Worm (Caenorhabditis elegans) whole organism, mixed stage, embryonic: ENCODE measurements around the gene brf-1.

Experiments used
- ces-1 ChIP-seq: fragments of 150-350 bp; optimal IDR thresholded peaks from 2 replicates; lab custom pipeline; 2014; ENCODE audit warnings: missing biosample characterization, missing genetic modification reagents, missing genetic modification characterization
- pha-4 ChIP-seq: fragments of 150-350 bp; optimal IDR thresholded peaks from 2 replicates; lab custom pipeline; 2018; ENCODE audit warnings: missing biosample characterization, missing genetic modification reagents, missing genetic modification characterization
- snpc-4 ChIP-seq: fragments of 150-350 bp; optimal IDR thresholded peaks from 2 replicates; lab custom pipeline; 2014; ENCODE audit warnings: missing biosample characterization, missing genetic modification characterization
- unc-120 ChIP-seq: sonication (generic microtip); optimal IDR thresholded peaks from 2 replicates; lab custom pipeline; 2017; ENCODE audit warnings: missing genetic modification characterization, missing compliant biosample characterization; ENCODE audit not compliant: poor library complexity, severe bottlenecking
- unc-62 ChIP-seq: fragments of 150-350 bp; optimal IDR thresholded peaks from 2 replicates; lab custom pipeline; 2014; ENCODE audit warnings: missing biosample characterization, missing genetic modification reagents, missing genetic modification characterization

ce11 chrII:7273517-7273916 is 32.1 kb upstream of the brf-1 start:
- no peak for TF ChIP-seq snpc-4
- no peak for TF ChIP-seq unc-120 (tag; lab: Kevin White, UChicago)
- no peak for TF ChIP-seq unc-62
- TF ChIP-seq ces-1 (GFP tag; lab: Kevin White, UChicago) = no peak
- no peak for TF ChIP-seq pha-4 (tag; lab: Kevin White, UChicago)
